Fruit fly (Drosophila melanogaster) whole organism, embryonic: ENCODE measurements around the gene CG31687.

Source experiments
- ATbp ChIP-seq: fragments of 200-800 bp; sonication (Bioruptor generic); optimal IDR thresholded peaks from 2 replicates; lab custom pipeline; 2017; ENCODE audit warnings: missing biosample characterization, mild to moderate bottlenecking, missing genetic modification characterization, missing genetic modification reagents
- BtbVII ChIP-seq: fragments of 200-800 bp; sonication (Bioruptor generic); optimal IDR thresholded peaks from 3 replicates; lab custom pipeline; 2017; ENCODE audit warnings: missing biosample characterization, mild to moderate bottlenecking, missing genetic modification characterization
- CG10274 ChIP-seq: fragments of 200-800 bp; sonication (Bioruptor generic); optimal IDR thresholded peaks from 3 replicates; lab custom pipeline; 2017; ENCODE audit warnings: missing biosample characterization, mild to moderate bottlenecking, missing genetic modification characterization
- CG10321 ChIP-seq: fragments of 200-800 bp; sonication (Bioruptor generic); IDR thresholded peaks from 2 replicates; pipeline ENCODE4 v1.3.6; 2022; ENCODE audit warnings: missing biosample characterization, missing genetic modification characterization
- CG10543 ChIP-seq: fragments of 200-800 bp; sonication (Bioruptor generic); optimal IDR thresholded peaks from 3 replicates; lab custom pipeline; 2017; ENCODE audit warnings: missing biosample characterization, mild to moderate bottlenecking, missing genetic modification characterization, moderate library complexity
- CG11456 ChIP-seq: fragments of 200-800 bp; sonication (Bioruptor generic); IDR thresholded peaks from 3 replicates; pipeline ENCODE4 v1.3.6; 2022; ENCODE audit warnings: missing biosample characterization, missing genetic modification characterization
- CG12155 ChIP-seq: fragments of 200-800 bp; sonication (Bioruptor generic); optimal IDR thresholded peaks from 3 replicates; lab custom pipeline; 2016; ENCODE audit warnings: missing biosample characterization, missing genetic modification characterization
- CG1233 ChIP-seq: fragments of 200-800 bp; sonication (Bioruptor generic); optimal IDR thresholded peaks from 4 replicates; lab custom pipeline; 2018; ENCODE audit warnings: missing biosample characterization, mild to moderate bottlenecking, missing genetic modification characterization
- CG12659 ChIP-seq: fragments of 200-800 bp; sonication (Bioruptor generic); optimal IDR thresholded peaks from 3 replicates; lab custom pipeline; 2017; ENCODE audit warnings: mild to moderate bottlenecking, missing biosample characterization, missing genetic modification reagents, missing genetic modification characterization
- CG13296 ChIP-seq: fragments of 200-800 bp; sonication (Bioruptor generic); optimal IDR thresholded peaks from 3 replicates; lab custom pipeline; 2018; ENCODE audit warnings: missing biosample characterization, mild to moderate bottlenecking, missing genetic modification characterization
- CG13424 ChIP-seq: fragments of 200-800 bp; sonication (Bioruptor generic); optimal IDR thresholded peaks from 2 replicates; lab custom pipeline; 2019; ENCODE audit warnings: missing biosample characterization, mild to moderate bottlenecking, missing genetic modification characterization, moderate library complexity
- CG13775 ChIP-seq: fragments of 200-800 bp; sonication (Bioruptor generic); optimal IDR thresholded peaks from 3 replicates; lab custom pipeline; 2017; ENCODE audit warnings: missing biosample characterization, mild to moderate bottlenecking, missing genetic modification characterization
- CG14441 ChIP-seq: fragments of 200-800 bp; sonication (Bioruptor generic); IDR thresholded peaks from 2 replicates; pipeline ENCODE4 v1.3.6; 2022; ENCODE audit warnings: missing biosample characterization, missing genetic modification characterization
- CG16779 ChIP-seq: fragments of 200-800 bp; sonication (Bioruptor generic); IDR thresholded peaks from 2 replicates; pipeline ENCODE4 v1.3.6; 2022; ENCODE audit warnings: missing biosample characterization, missing genetic modification characterization
- CG16863 ChIP-seq: fragments of 200-800 bp; sonication (Bioruptor generic); optimal IDR thresholded peaks from 3 replicates; lab custom pipeline; 2016; ENCODE audit warnings: missing biosample characterization, missing genetic modification characterization
- CG18619 ChIP-seq: fragments of 200-800 bp; sonication (Bioruptor generic); optimal IDR thresholded peaks from 3 replicates; lab custom pipeline; 2017; ENCODE audit warnings: missing biosample characterization, mild to moderate bottlenecking, missing genetic modification characterization
- CG2120 ChIP-seq: fragments of 200-800 bp; sonication (Bioruptor generic); optimal IDR thresholded peaks from 3 replicates; lab custom pipeline; 2016; ENCODE audit warnings: missing biosample characterization, missing genetic modification characterization
- CG30403 ChIP-seq: fragments of 200-800 bp; sonication (Bioruptor generic); optimal IDR thresholded peaks from 3 replicates; lab custom pipeline; 2016; ENCODE audit warnings: missing biosample characterization, missing genetic modification characterization
- CG32532 ChIP-seq: fragments of 200-800 bp; sonication (Bioruptor generic); IDR thresholded peaks from 2 replicates; pipeline ENCODE4 v1.3.6; 2022; ENCODE audit warnings: missing biosample characterization, missing genetic modification characterization
- CG4617 ChIP-seq: fragments of 200-800 bp; sonication (Bioruptor generic); optimal IDR thresholded peaks from 3 replicates; lab custom pipeline; 2016; ENCODE audit warnings: missing biosample characterization, missing genetic modification characterization, borderline replicate concordance
- CG4707 ChIP-seq: fragments of 200-800 bp; sonication (Bioruptor generic); optimal IDR thresholded peaks from 2 replicates; lab custom pipeline; 2018; ENCODE audit warnings: missing biosample characterization, mild to moderate bottlenecking, missing genetic modification characterization, moderate library complexity
- CG7556 ChIP-seq: fragments of 200-800 bp; sonication (Bioruptor generic); optimal IDR thresholded peaks from 2 replicates; lab custom pipeline; 2017; ENCODE audit warnings: missing biosample characterization, mild to moderate bottlenecking, missing genetic modification characterization
- CG9727 ChIP-seq: fragments of 200-800 bp; sonication (Bioruptor generic); optimal IDR thresholded peaks from 3 replicates; lab custom pipeline; 2017; ENCODE audit warnings: missing biosample characterization, mild to moderate bottlenecking, missing genetic modification characterization
- GATAe ChIP-seq: fragments of 200-800 bp; sonication (Bioruptor generic); conservative IDR thresholded peaks from 2 replicates; pipeline ENCODE4 v1.3.6; 2022; ENCODE audit warnings: missing biosample characterization, missing genetic modification characterization
- HLH3B ChIP-seq: fragments of 200-800 bp; sonication (Bioruptor generic); IDR thresholded peaks from 2 replicates; pipeline ENCODE4 v1.3.6; 2022; ENCODE audit warnings: missing biosample characterization, missing genetic modification characterization
- Med ChIP-seq: fragments of 200-800 bp; sonication (Bioruptor generic); peaks from one replicate; lab custom pipeline; 2016; ENCODE audit warnings: missing biosample characterization, missing genetic modification characterization, mild to moderate bottlenecking, inconsistent platforms, moderate library complexity
- Meics ChIP-seq: fragments of 200-800 bp; sonication (Bioruptor generic); optimal IDR thresholded peaks from 2 replicates; lab custom pipeline; 2017; ENCODE audit warnings: missing biosample characterization, mild to moderate bottlenecking, missing genetic modification characterization
- Mrtf ChIP-seq: fragments of 200-800 bp; sonication (Bioruptor generic); IDR thresholded peaks from 3 replicates; pipeline ENCODE4 v1.3.6; 2022; ENCODE audit warnings: missing biosample characterization, missing genetic modification characterization
- Sox102F ChIP-seq: fragments of 200-800 bp; sonication (Bioruptor generic); optimal IDR thresholded peaks from 2 replicates; lab custom pipeline; 2018; ENCODE audit warnings: missing biosample characterization, mild to moderate bottlenecking, missing genetic modification characterization, moderate library complexity
- Usf ChIP-seq: fragments of 200-800 bp; sonication (Bioruptor generic); optimal IDR thresholded peaks from 2 replicates; lab custom pipeline; 2017; ENCODE audit warnings: missing genotype, missing biosample characterization, missing genetic modification characterization
- az2 ChIP-seq: fragments of 200-800 bp; sonication (Bioruptor generic); optimal IDR thresholded peaks from 3 replicates; lab custom pipeline; 2016; ENCODE audit warnings: missing biosample characterization, missing genetic modification characterization
- bab2 ChIP-seq: fragments of 200-800 bp; sonication (Bioruptor generic); optimal IDR thresholded peaks from 2 replicates; lab custom pipeline; 2016; ENCODE audit warnings: missing biosample characterization, missing genetic modification characterization
- crol ChIP-seq: fragments of 200-800 bp; sonication (Bioruptor generic); IDR thresholded peaks from 2 replicates; pipeline ENCODE4 v1.3.6; 2022; ENCODE audit warnings: missing biosample characterization, missing genetic modification characterization
- dati ChIP-seq: fragments of 200-800 bp; sonication (Bioruptor generic); IDR thresholded peaks from 2 replicates; pipeline ENCODE4 v1.3.6; 2022; ENCODE audit warnings: missing biosample characterization, missing genetic modification characterization
- gce ChIP-seq: fragments of 200-800 bp; sonication (Bioruptor generic); IDR thresholded peaks from 3 replicates; pipeline ENCODE4 v1.3.6; 2022; ENCODE audit warnings: missing biosample characterization, missing genetic modification characterization
- gsb ChIP-seq: fragments of 200-800 bp; sonication (Bioruptor generic); IDR thresholded peaks from 2 replicates; pipeline ENCODE4 v1.3.6; 2022; ENCODE audit warnings: missing biosample characterization, missing genetic modification characterization
- hbn ChIP-seq: fragments of 200-800 bp; sonication (Bioruptor generic); IDR thresholded peaks from 2 replicates; pipeline ENCODE4 v1.3.6; 2022; ENCODE audit warnings: missing biosample characterization, missing genetic modification characterization; ENCODE audit not compliant: partially characterized antibody
- kay ChIP-seq: fragments of 200-800 bp; sonication (Bioruptor generic); optimal IDR thresholded peaks from 2 replicates; lab custom pipeline; 2016; ENCODE audit warnings: missing biosample characterization, missing genetic modification characterization
- otp ChIP-seq: fragments of 200-800 bp; sonication (Bioruptor generic); IDR thresholded peaks from 3 replicates; pipeline ENCODE4, ENCODE4 v1.3.6; 2022; ENCODE audit warnings: missing biosample characterization, missing genetic modification characterization
- pan ChIP-seq, 4 experiments: fragments of >200 bp in 3 of 4; fragments of 200-800 bp in 1 of 4; sonication (Bioruptor generic) in 1 of 4; optimal IDR thresholded peaks in 3 of 4; IDR thresholded peaks in 1 of 4; 2 replicates each; pipeline versions ENCODE4 v1.3.6 to Lab custom; 2017 to 2022; ENCODE audit warnings: missing biosample characterization in 2 of 4, missing genetic modification characterization in 2 of 4, mixed read lengths in 1 of 4
- prd ChIP-seq, 3 experiments: fragments of >200 bp in 2 of 3; fragments of 200-800 bp in 1 of 3; sonication (Bioruptor generic) in 1 of 3; optimal IDR thresholded peaks in 2 of 3; IDR thresholded peaks in 1 of 3; 2 replicates in 2 of 3; 3 replicates in 1 of 3; pipeline versions ENCODE4 v1.3.6 to Lab custom; 2017 to 2022; ENCODE audit warnings: missing biosample characterization in 1 of 3, missing genetic modification characterization in 1 of 3
- slbo ChIP-seq: fragments of 200-800 bp; sonication (Bioruptor generic); IDR thresholded peaks from 2 replicates; pipeline ENCODE4 v1.3.6; 2022; ENCODE audit warnings: missing biosample characterization, missing genetic modification characterization
- tgo ChIP-seq: fragments of 200-800 bp; sonication (Bioruptor generic); IDR thresholded peaks from 3 replicates; pipeline ENCODE4 v1.3.6; 2022; ENCODE audit warnings: missing biosample characterization, missing genetic modification characterization
- trh ChIP-seq: fragments of 200-800 bp; sonication (Bioruptor generic); optimal IDR thresholded peaks from 2 replicates; lab custom pipeline; 2016; ENCODE audit warnings: missing biosample characterization, missing genetic modification characterization
- vvl ChIP-seq: fragments of 200-800 bp; sonication (Bioruptor generic); IDR thresholded peaks from 2 replicates; pipeline ENCODE4 v1.3.6; 2022; ENCODE audit warnings: missing biosample characterization, missing genetic modification characterization

The CG31687 gene

DNA sequence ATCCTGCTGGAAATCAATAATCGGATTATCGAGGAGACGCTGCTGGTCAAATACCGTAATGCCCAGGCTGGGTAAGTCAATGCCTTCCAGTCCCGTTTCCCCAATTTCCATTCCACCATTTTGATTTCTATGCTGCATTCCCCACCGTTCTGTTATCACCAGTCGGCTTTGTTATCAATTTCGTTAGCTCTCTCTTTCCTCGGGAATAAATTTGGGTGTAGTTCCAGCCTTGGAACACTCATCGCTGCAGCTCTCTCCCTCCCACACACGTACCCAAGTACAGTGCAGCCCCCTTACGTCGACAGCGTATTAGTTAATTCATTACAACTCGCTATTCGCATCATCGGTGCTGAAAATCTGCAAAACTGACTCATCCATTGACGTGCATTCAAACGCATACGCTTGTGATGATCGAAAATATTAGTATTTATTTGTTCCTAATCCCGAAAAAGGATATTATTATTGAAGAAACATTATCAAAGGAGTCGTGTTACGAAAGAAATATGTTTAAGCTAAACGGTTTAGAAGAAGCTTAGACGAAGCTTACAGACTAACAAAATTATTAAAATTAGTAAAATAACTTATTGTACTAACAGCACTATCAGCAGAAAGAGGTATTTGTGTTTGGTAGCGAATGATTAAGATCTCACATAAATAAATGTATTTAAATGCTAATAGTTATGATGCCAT is 32.3 kb upstream of the CG31687 start (continued):
- TF ChIP-seq CG4617 (GFP tag; lab: Kevin White, UChicago) (no peak), CG2120 (GFP tag; lab: Kevin White, UChicago) (peak; percentile 59), CG4707 (GFP tag; lab: Kevin White, UChicago) (no peak), pan (optimal IDR thresholded peaks at IDR 0.05; lab: Kevin White, UChicago) (no peak), pan (GFP tag; optimal IDR thresholded peaks at IDR 0.05 in 1 of 2, IDR thresholded peaks at IDR 0.05 in 1 of 2) (peak in 1 of 2 experiments; percentile 44), Sox102F (GFP tag; lab: Kevin White, UChicago) (no peak), vvl (GFP tag; lab: Robert Waterston, UW) (peak; percentile 45), CG10274 (GFP tag; lab: Kevin White, UChicago) (no peak), CG16863 (GFP tag; lab: Kevin White, UChicago) (no peak), CG1233 (GFP tag; lab: Kevin White, UChicago) (peak; percentile 7), Mrtf (peak; percentile 32; the same call in 1 of the 3 replicates), gsb (GFP tag; lab: Robert Waterston, UW) (no peak), gce (no peak), CG9727 (GFP tag; lab: Kevin White, UChicago) (no peak), CG14441 (no peak), Usf (GFP tag; lab: Kevin White, UChicago) (no peak), bab2 (GFP tag; lab: Kevin White, UChicago) (peak; percentile 6), trh (GFP tag; lab: Kevin White, UChicago) (no peak), dati (GFP tag; lab: Robert Waterston, UW) (no peak), hbn (GFP tag; lab: Robert Waterston, UW) (no peak), CG30403 (peak; percentile 33), HLH3B (GFP tag; lab: Robert Waterston, UW) (0 out of 2 replicates have a peak, but pooled peaks have one; percentile 8), az2 (peak; percentile 13), CG13424 (peak; percentile 31), CG10543 (peak; percentile 57), CG32532 (GFP tag; lab: Robert Waterston, UW) (peak; percentile 62), BtbVII (GFP tag; lab: Kevin White, UChicago) (no peak), Meics (GFP tag; lab: Kevin White, UChicago) (peak; percentile 39), CG10321 (no peak), tgo (GFP tag; lab: Robert Waterston, UW) (peak; percentile 26; the same call in 1 of the 3 replicates), CG11456 (GFP tag; lab: Robert Waterston, UW) (peak; percentile 62; the same call in 2 of the 3 replicates), kay (peak; percentile 72), CG18619 (GFP tag; lab: Kevin White, UChicago) (no peak), CG16779 (no peak), CG13775 (GFP tag; lab: Kevin White, UChicago) (no peak), CG7556 (no peak), otp (GFP tag; lab: Robert Waterston, UW) (no peak), prd (optimal IDR thresholded peaks at IDR 0.05; lab: Kevin White, UChicago) (no peak), prd (GFP tag; IDR thresholded peaks at IDR 0.05; lab: Robert Waterston, UW) (peak; percentile 29; the same call in 1 of the 3 replicates), CG12155 (peak; percentile 3), GATAe (peak; percentile 80), crol (GFP tag; lab: Robert Waterston, UW) (peak; percentile 87), ATbp (GFP tag; lab: Kevin White, UChicago) (no peak), CG12659 (GFP tag; lab: Kevin White, UChicago) (no peak), Med (GFP tag; lab: Kevin White, UChicago) (peak; percentile 82), CG13296 (GFP tag; lab: Kevin White, UChicago) (no peak), slbo (peak; percentile 52; the same call in 1 of the 2 replicates)
